Worm (Caenorhabditis elegans) whole organism, L3 larva: ENCODE data around the gene egl-10.

ENCODE experiments used
- aly-2 ChIP-seq: fragments of 150-350 bp; optimal IDR thresholded peaks from 2 replicates; lab custom pipeline; 2014; ENCODE audit warnings: missing biosample characterization, missing genetic modification characterization
- ceh-16 ChIP-seq: sonication (generic microtip); optimal IDR thresholded peaks from 2 replicates; lab custom pipeline; 2017; ENCODE audit warnings: missing biosample characterization, missing genetic modification characterization
- ceh-28 ChIP-seq: fragments of 150-350 bp; optimal IDR thresholded peaks from 2 replicates; lab custom pipeline; 2014; ENCODE audit warnings: missing biosample characterization, missing genetic modification reagents, missing genetic modification characterization
- ceh-82 ChIP-seq: fragments of 150-350 bp; optimal IDR thresholded peaks from 2 replicates; lab custom pipeline; 2014; ENCODE audit warnings: missing biosample characterization, missing genetic modification characterization
- egl-27 ChIP-seq: sonication (generic microtip); optimal IDR thresholded peaks from 4 replicates; lab custom pipeline; 2017; ENCODE audit warnings: missing biosample characterization, missing genetic modification reagents, missing genetic modification characterization
- egl-5 ChIP-seq: fragments of 150-350 bp; optimal IDR thresholded peaks from 2 replicates; lab custom pipeline; 2017; ENCODE audit warnings: missing biosample characterization, missing genetic modification reagents, missing genetic modification characterization, inconsistent platforms
- elt-3 ChIP-seq, 3 experiments: fragments of 150-350 bp in 1 of 3; sonication (generic microtip) in 2 of 3; optimal IDR thresholded peaks; 2 replicates in 2 of 3; 4 replicates in 1 of 3; lab custom pipeline; 2014 to 2017; ENCODE audit warnings: missing biosample characterization in 3 of 3, missing genetic modification characterization in 3 of 3
- fos-1 ChIP-seq: fragments of 150-350 bp; optimal IDR thresholded peaks from 2 replicates; lab custom pipeline; 2014; ENCODE audit warnings: missing biosample characterization, missing genetic modification characterization
- hmg-11 ChIP-seq: sonication (generic microtip); optimal IDR thresholded peaks from 2 replicates; lab custom pipeline; 2016; ENCODE audit warnings: missing genetic modification characterization, missing compliant biosample characterization
- jun-1 ChIP-seq: fragments of 150-350 bp; optimal IDR thresholded peaks from 2 replicates; lab custom pipeline; 2014; ENCODE audit warnings: missing biosample characterization, missing genetic modification reagents, missing genetic modification characterization
- lin-39 ChIP-seq: fragments of 150-350 bp; optimal IDR thresholded peaks from 2 replicates; lab custom pipeline; 2018; ENCODE audit warnings: missing biosample characterization, missing genetic modification reagents, missing genetic modification characterization
- lsy-12 ChIP-seq: sonication (generic microtip); optimal IDR thresholded peaks from 2 replicates; lab custom pipeline; 2016; ENCODE audit warnings: mild to moderate bottlenecking, missing genetic modification characterization, missing compliant biosample characterization
- nfya-1 ChIP-seq: sonication (generic microtip); optimal IDR thresholded peaks from 2 replicates; lab custom pipeline; 2017; ENCODE audit warnings: missing genetic modification characterization, mild to moderate bottlenecking, missing compliant biosample characterization, antibody characterized with exemption, moderate library complexity; ENCODE audit not compliant: insufficient read depth
- nhr-11 ChIP-seq: fragments of 150-350 bp; optimal IDR thresholded peaks from 2 replicates; lab custom pipeline; 2014; ENCODE audit warnings: missing biosample characterization, missing genetic modification characterization
- nhr-12 ChIP-seq: fragments of 150-350 bp; optimal IDR thresholded peaks from 2 replicates; lab custom pipeline; 2014; ENCODE audit warnings: missing biosample characterization, missing genetic modification characterization
- nhr-23 ChIP-seq: fragments of 150-350 bp; optimal IDR thresholded peaks from 2 replicates; lab custom pipeline; 2014; ENCODE audit warnings: missing biosample characterization, missing genetic modification reagents, missing genetic modification characterization
- nhr-237 ChIP-seq: fragments of 150-350 bp; optimal IDR thresholded peaks from 2 replicates; lab custom pipeline; 2014; ENCODE audit warnings: missing biosample characterization, missing genetic modification characterization
- nhr-43 ChIP-seq: sonication (generic microtip); optimal IDR thresholded peaks from 2 replicates; lab custom pipeline; 2016; ENCODE audit warnings: mild to moderate bottlenecking, missing genetic modification characterization, missing compliant biosample characterization; ENCODE audit not compliant: poor library complexity, severe bottlenecking
- nhr-67 ChIP-seq: fragments of 150-350 bp; optimal IDR thresholded peaks from 2 replicates; lab custom pipeline; 2014; ENCODE audit warnings: missing biosample characterization, missing genetic modification characterization
- nhr-77 ChIP-seq: fragments of 150-350 bp; optimal IDR thresholded peaks from 2 replicates; lab custom pipeline; 2014; ENCODE audit warnings: missing biosample characterization, missing genetic modification characterization
- pha-4 ChIP-seq: fragments of 150-350 bp; optimal IDR thresholded peaks from 2 replicates; lab custom pipeline; 2014; ENCODE audit warnings: missing biosample characterization, missing genetic modification reagents, missing genetic modification characterization
- pqm-1 ChIP-seq: fragments of 150-350 bp; optimal IDR thresholded peaks from 2 replicates; lab custom pipeline; 2017; ENCODE audit warnings: missing biosample characterization, missing genetic modification characterization, inconsistent platforms
- sea-2 ChIP-seq: fragments of 150-350 bp; sonication (generic microtip); optimal IDR thresholded peaks from 4 replicates; lab custom pipeline; 2014; ENCODE audit warnings: missing biosample characterization, missing genetic modification reagents, missing genetic modification characterization
- skn-1 ChIP-seq: fragments of 150-350 bp; optimal IDR thresholded peaks from 2 replicates; lab custom pipeline; 2014; ENCODE audit warnings: missing biosample characterization, missing genetic modification characterization
- snpc-4 ChIP-seq: fragments of 150-350 bp; optimal IDR thresholded peaks from 2 replicates; lab custom pipeline; 2014; ENCODE audit warnings: missing biosample characterization, missing genetic modification characterization
- unc-39 ChIP-seq: sonication (generic microtip); optimal IDR thresholded peaks from 4 replicates; lab custom pipeline; 2017; ENCODE audit warnings: missing biosample characterization, missing genetic modification characterization
- unc-62 ChIP-seq: fragments of 150-350 bp; sonication (generic microtip); optimal IDR thresholded peaks from 4 replicates; lab custom pipeline; 2014; ENCODE audit warnings: missing biosample characterization, missing genetic modification reagents, missing genetic modification characterization
- zag-1 ChIP-seq: fragments of 150-350 bp; optimal IDR thresholded peaks from 2 replicates; lab custom pipeline; 2014; ENCODE audit warnings: missing biosample characterization, missing genetic modification characterization
- ztf-11 ChIP-seq: fragments of 150-350 bp; optimal IDR thresholded peaks from 2 replicates; lab custom pipeline; 2014; ENCODE audit warnings: missing biosample characterization, missing genetic modification characterization
- ztf-4 ChIP-seq: fragments of 150-350 bp; optimal IDR thresholded peaks from 2 replicates; lab custom pipeline; 2014; ENCODE audit warnings: missing biosample characterization, missing genetic modification characterization

Gene egl-10

ce11 chrV:12462908-12463307 lies at the start of gene egl-10:
TSS of gene egl-10 (minus strand) at chrV:12463008.
- TF ChIP-seq ceh-28 (tag; lab: Kevin White, UChicago) (no peak), nfya-1 (tag; lab: Kevin White, UChicago) (peak; percentile 19), pha-4 (tag; lab: Kevin White, UChicago) (peak; percentile 27)

- TF ChIP-seq nhr-23 (tag; lab: Kevin White, UChicago) (peak; percentile 15), lin-39 (no peak)
These were observed 49.1 kb upstream of the egl-10 start for ce11 chrV:12511946-12512345.

ce11 chrV:12509922-12510582 lies 47.2 kb upstream of the egl-10 start:
- peak; percentile 41 for TF ChIP-seq nhr-237
- TF ChIP-seq nhr-43 (tag; lab: Kevin White, UChicago) = peak; percentile 83

- TF ChIP-seq lsy-12 (tag; lab: Kevin White, UChicago) (no peak), unc-62 (no peak), snpc-4 (no peak), jun-1 (tag; lab: Kevin White, UChicago) (no peak), aly-2 (tag; lab: Kevin White, UChicago) (no peak), zag-1 (no peak), nhr-11 (tag; lab: Kevin White, UChicago) (no peak), skn-1 (tag; lab: Kevin White, UChicago) (no peak), nhr-67 (tag; lab: Kevin White, UChicago) (no peak), unc-39 (tag; lab: Kevin White, UChicago) (no peak), egl-5 (tag; lab: Kevin White, UChicago) (no peak), elt-3 (tag; optimal IDR thresholded peaks at IDR 0.05; lab: Kevin White, UChicago) (no peak), nhr-12 (tag; lab: Kevin White, UChicago) (no peak), ceh-28 (tag; lab: Kevin White, UChicago) (no peak), nhr-77 (no peak), ceh-82 (no peak), ztf-11 (no peak), ztf-4 (no peak), nhr-43 (tag; lab: Kevin White, UChicago) (no peak), fos-1 (tag; lab: Kevin White, UChicago) (no peak)
These were observed 43.4 kb upstream of the egl-10 start, which contains the start of gene nlp-46 for ce11 chrV:12506185-12506584. TSS of gene nlp-46 (minus strand) at chrV:12506285.

ce11 chrV:12505730-12506129 lies 42.9 kb upstream of the egl-10 start:
- no peak for TF ChIP-seq ceh-16
- TF ChIP-seq nfya-1 (tag; lab: Kevin White, UChicago) = peak; percentile 54
- TF ChIP-seq hmg-11 (tag; lab: Kevin White, UChicago) = no peak

- TF ChIP-seq ztf-4 (no peak), nhr-11 (tag; lab: Kevin White, UChicago) (no peak), pha-4 (tag; lab: Kevin White, UChicago) (no peak), pqm-1 (tag; lab: Kevin White, UChicago) (no peak), ceh-82 (no peak), sea-2 (GFP tag; lab: Kevin White, UChicago) (no peak), egl-5 (tag; lab: Kevin White, UChicago) (no peak), lsy-12 (tag; lab: Kevin White, UChicago) (no peak), egl-27 (tag; lab: Kevin White, UChicago) (no peak), jun-1 (tag; lab: Kevin White, UChicago) (no peak)
These were observed 40.7 kb upstream of the egl-10 start, which contains the start of gene T28H10.1 for ce11 chrV:12503494-12503893. TSS of gene T28H10.1 (plus strand) at chrV:12503794.
